Fruit fly (Drosophila melanogaster): ENCODE data around the gene tal-3A.
A peak's percentile ranks its signal among the peaks of the same experiment; 100 is the strongest.

The tal-3A gene

dm6 chr3R:13839883-13840412 lies 27.0 kb downstream of the tal-3A start, which contains the start of gene CG31495:
CG31495 (minus strand) TSS chr3R:13839934.
- peak; percentile 71 for TF ChIP-seq kay (GFP tag; ENCODE audit: borderline replicate concordance)
- TF ChIP-seq CG5204 (GFP tag; optimal IDR thresholded peaks at IDR 0.05), result no peak
- no peak for TF ChIP-seq Mnt (GFP tag; optimal IDR thresholded peaks at IDR 0.05)
- peak; percentile 19 for TF ChIP-seq CG14711 (tag; optimal IDR thresholded peaks at IDR 0.05)

- TF ChIP-seq ovo (GFP tag; optimal IDR thresholded peaks at IDR 0.05), result no peak
- TF ChIP-seq pad (GFP tag; optimal IDR thresholded peaks at IDR 0.05), result no peak
Observed at dm6 chr3R:13840956-13841355, 28.0 kb downstream of the tal-3A start.

- TF ChIP-seq toe (GFP tag; optimal IDR thresholded peaks at IDR 0.05) (no peak), kay (GFP tag; ENCODE audit: borderline replicate concordance) (peak; percentile 12)
Observed at dm6 chr3R:13842532-13842931, 29.6 kb downstream of the tal-3A start.

- TF ChIP-seq CG33017 (tag; optimal IDR thresholded peaks at IDR 0.05) (no peak), CG11617 (GFP tag; optimal IDR thresholded peaks at IDR 0.05) (no peak), cic (GFP tag; optimal IDR thresholded peaks at IDR 0.05) (no peak), pad (GFP tag; optimal IDR thresholded peaks at IDR 0.05) (no peak), Clk (GFP tag; optimal IDR thresholded peaks at IDR 0.05) (no peak), CG1620 (GFP tag; optimal IDR thresholded peaks at IDR 0.05) (no peak), Mnt (GFP tag; optimal IDR thresholded peaks at IDR 0.05) (no peak), CG12768 (GFP tag; optimal IDR thresholded peaks at IDR 0.05) (no peak), CG14711 (tag; optimal IDR thresholded peaks at IDR 0.05) (no peak), toe (GFP tag; optimal IDR thresholded peaks at IDR 0.05) (no peak), bab1 (GFP tag; optimal IDR thresholded peaks at IDR 0.05) (no peak), CG7101 (tag; optimal IDR thresholded peaks at IDR 0.05) (no peak), tj (GFP tag; optimal IDR thresholded peaks at IDR 0.05) (no peak), Hr96 (GFP tag; optimal IDR thresholded peaks at IDR 0.05) (no peak), CG5204 (GFP tag; optimal IDR thresholded peaks at IDR 0.05) (no peak), CG7045 (GFP tag; optimal IDR thresholded peaks at IDR 0.05) (no peak), Crg-1 (GFP tag; optimal IDR thresholded peaks at IDR 0.05) (no peak), kay (GFP tag; ENCODE audit: borderline replicate concordance) (no peak), ovo (GFP tag; optimal IDR thresholded peaks at IDR 0.05) (no peak), cnc (optimal IDR thresholded peaks at IDR 0.05) (no peak)
Observed at dm6 chr3R:13843611-13844010, 30.7 kb downstream of the tal-3A start.

- TF ChIP-seq CG7101 (tag; optimal IDR thresholded peaks at IDR 0.05) (no peak), cic (GFP tag; optimal IDR thresholded peaks at IDR 0.05) (no peak), pad (GFP tag; optimal IDR thresholded peaks at IDR 0.05) (no peak)
Observed at dm6 chr3R:13845250-13845699, 32.4 kb downstream of the tal-3A start.

- TF ChIP-seq ovo (GFP tag; optimal IDR thresholded peaks at IDR 0.05), result no peak
- no peak for TF ChIP-seq CG33017 (tag; optimal IDR thresholded peaks at IDR 0.05)
- TF ChIP-seq pad (GFP tag; optimal IDR thresholded peaks at IDR 0.05), result no peak
- no peak for TF ChIP-seq cnc (optimal IDR thresholded peaks at IDR 0.05)
- TF ChIP-seq toe (GFP tag; optimal IDR thresholded peaks at IDR 0.05), result no peak
- no peak for TF ChIP-seq CG11617 (GFP tag; optimal IDR thresholded peaks at IDR 0.05)
- TF ChIP-seq CG5204 (GFP tag; optimal IDR thresholded peaks at IDR 0.05), result no peak
- no peak for TF ChIP-seq kay (GFP tag; ENCODE audit: borderline replicate concordance)
- no peak for TF ChIP-seq Crg-1 (GFP tag; optimal IDR thresholded peaks at IDR 0.05)
- no peak for TF ChIP-seq CG1620 (GFP tag; optimal IDR thresholded peaks at IDR 0.05)
- TF ChIP-seq Hr96 (GFP tag; optimal IDR thresholded peaks at IDR 0.05), result no peak
- TF ChIP-seq CG12768 (GFP tag; optimal IDR thresholded peaks at IDR 0.05), result no peak
Observed at dm6 chr3R:13845926-13846325, 33.0 kb downstream of the tal-3A start.

dm6 chr3R:13847289-13847688 lies 34.4 kb downstream of the tal-3A start:
- TF ChIP-seq Clk (GFP tag; optimal IDR thresholded peaks at IDR 0.05) (no peak), kay (GFP tag; ENCODE audit: borderline replicate concordance) (no peak), CG7101 (tag; optimal IDR thresholded peaks at IDR 0.05) (no peak), CG12768 (GFP tag; optimal IDR thresholded peaks at IDR 0.05) (no peak), ovo (GFP tag; optimal IDR thresholded peaks at IDR 0.05) (no peak), bab1 (GFP tag; optimal IDR thresholded peaks at IDR 0.05) (no peak)

- TF ChIP-seq Mnt (GFP tag; optimal IDR thresholded peaks at IDR 0.05), result no peak
- no peak for TF ChIP-seq CG1620 (GFP tag; optimal IDR thresholded peaks at IDR 0.05)
- no peak for TF ChIP-seq CG14711 (tag; optimal IDR thresholded peaks at IDR 0.05)
- no peak for TF ChIP-seq cnc (optimal IDR thresholded peaks at IDR 0.05)
- TF ChIP-seq CG12768 (GFP tag; optimal IDR thresholded peaks at IDR 0.05), result no peak
- TF ChIP-seq CG7101 (tag; optimal IDR thresholded peaks at IDR 0.05), result no peak
Observed at dm6 chr3R:13848272-13848671, 35.4 kb downstream of the tal-3A start.

Data from whole organism, adult.